Worm (Caenorhabditis elegans): ENCODE results near the gene T28H10.1.

The T28H10.1 gene

DNA sequence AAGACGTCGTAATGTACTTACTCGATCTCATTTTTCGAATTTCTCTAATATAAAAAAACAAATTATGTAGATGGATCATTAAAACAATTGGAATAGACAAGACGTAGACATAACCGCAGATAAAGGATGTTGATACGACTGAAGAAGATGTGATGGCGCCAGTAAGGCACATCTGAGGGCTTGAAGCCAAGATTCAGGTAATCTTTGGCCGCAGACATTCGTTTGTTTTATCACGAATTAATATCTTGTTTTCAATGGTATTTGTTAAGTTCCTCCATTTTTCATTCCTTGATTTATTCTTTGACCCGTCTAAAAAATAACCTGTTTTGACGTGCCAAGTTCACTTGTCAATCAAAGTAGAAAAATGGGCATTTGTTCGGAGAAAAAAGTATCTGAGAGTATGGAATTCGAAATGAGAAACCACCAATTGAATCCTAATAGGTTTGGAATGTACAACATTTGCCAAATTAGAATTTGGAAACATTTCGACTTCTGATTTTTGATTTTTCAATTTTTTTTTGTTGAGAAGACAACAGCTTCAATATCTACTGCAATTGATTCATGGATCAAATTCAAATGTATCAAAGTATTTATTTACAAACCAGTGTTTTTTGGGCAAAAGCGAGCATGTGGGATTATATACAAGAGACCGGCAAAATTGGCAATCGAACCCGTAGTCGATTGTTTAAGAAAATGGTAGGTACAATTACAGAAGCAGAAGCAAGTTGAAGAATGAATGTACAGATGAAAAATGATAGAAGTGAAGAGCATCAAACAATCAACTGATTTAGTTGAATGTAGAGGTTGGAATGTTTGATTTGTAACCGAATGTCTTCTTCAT lies 48.3 kb downstream of the T28H10.1 start:
- TF ChIP-seq flt-1 (GFP tag; IDR thresholded peaks at IDR 0.05) = no peak
- no peak for TF ChIP-seq ztf-29 (GFP tag; IDR thresholded peaks at IDR 0.05)
- TF ChIP-seq klf-2 (GFP tag; conservative IDR thresholded peaks at IDR 0.05) = no peak
- no peak for TF ChIP-seq ref-1 (GFP tag; conservative IDR thresholded peaks at IDR 0.05)
- TF ChIP-seq ztf-23 (GFP tag; IDR thresholded peaks at IDR 0.05) = no peak
- TF ChIP-seq tab-1 (GFP tag; IDR thresholded peaks at IDR 0.05) = no peak
- TF ChIP-seq med-1 (GFP tag; optimal IDR thresholded peaks at IDR 0.05; ENCODE audit: insufficient read depth) = no peak
- no peak for TF ChIP-seq cog-1 (tag; optimal IDR thresholded peaks at IDR 0.05)
- no peak for TF ChIP-seq T22C8.4 (GFP tag; IDR thresholded peaks at IDR 0.05)

- no peak for TF ChIP-seq ref-1 (GFP tag; conservative IDR thresholded peaks at IDR 0.05)
- TF ChIP-seq ztf-23 (GFP tag; IDR thresholded peaks at IDR 0.05) = no peak
- TF ChIP-seq cog-1 (tag; optimal IDR thresholded peaks at IDR 0.05) = no peak
- TF ChIP-seq klf-2 (GFP tag; conservative IDR thresholded peaks at IDR 0.05) = no peak
- TF ChIP-seq ztf-29 (GFP tag; IDR thresholded peaks at IDR 0.05) = no peak
- TF ChIP-seq tab-1 (GFP tag; IDR thresholded peaks at IDR 0.05) = no peak
These were observed 49.1 kb downstream of the T28H10.1 start, which contains the start of gene F45D3.4 for ce11 chrV:12552671-12553212. TSS of gene F45D3.4 (minus strand) at chrV:12553191.

ce11 chrV:12553286-12553725 lies 49.7 kb downstream of the T28H10.1 start:
- TF ChIP-seq med-1 (GFP tag; optimal IDR thresholded peaks at IDR 0.05; ENCODE audit: insufficient read depth) (no peak), tab-1 (GFP tag; IDR thresholded peaks at IDR 0.05) (no peak), ref-1 (GFP tag; conservative IDR thresholded peaks at IDR 0.05) (no peak), flt-1 (GFP tag; IDR thresholded peaks at IDR 0.05) (no peak), T22C8.4 (GFP tag; IDR thresholded peaks at IDR 0.05) (no peak), cog-1 (tag; optimal IDR thresholded peaks at IDR 0.05) (no peak), klf-2 (GFP tag; conservative IDR thresholded peaks at IDR 0.05) (no peak), ztf-29 (GFP tag; IDR thresholded peaks at IDR 0.05) (no peak), ztf-23 (GFP tag; IDR thresholded peaks at IDR 0.05) (no peak)

ce11 chrV:12554172-12555031 lies 50.8 kb downstream of the T28H10.1 start:
- TF ChIP-seq ref-1 (GFP tag; conservative IDR thresholded peaks at IDR 0.05) (no peak), T22C8.4 (GFP tag; IDR thresholded peaks at IDR 0.05) (no peak), cog-1 (tag; optimal IDR thresholded peaks at IDR 0.05) (no peak), ztf-23 (GFP tag; IDR thresholded peaks at IDR 0.05) (no peak), ztf-29 (GFP tag; IDR thresholded peaks at IDR 0.05) (no peak), klf-2 (GFP tag; conservative IDR thresholded peaks at IDR 0.05) (no peak), flt-1 (GFP tag; IDR thresholded peaks at IDR 0.05) (no peak), tab-1 (GFP tag; IDR thresholded peaks at IDR 0.05) (no peak), med-1 (GFP tag; optimal IDR thresholded peaks at IDR 0.05; ENCODE audit: insufficient read depth) (no peak)
